Fruit fly (Drosophila melanogaster): ENCODE measurements around the gene CG2150.

DNA sequence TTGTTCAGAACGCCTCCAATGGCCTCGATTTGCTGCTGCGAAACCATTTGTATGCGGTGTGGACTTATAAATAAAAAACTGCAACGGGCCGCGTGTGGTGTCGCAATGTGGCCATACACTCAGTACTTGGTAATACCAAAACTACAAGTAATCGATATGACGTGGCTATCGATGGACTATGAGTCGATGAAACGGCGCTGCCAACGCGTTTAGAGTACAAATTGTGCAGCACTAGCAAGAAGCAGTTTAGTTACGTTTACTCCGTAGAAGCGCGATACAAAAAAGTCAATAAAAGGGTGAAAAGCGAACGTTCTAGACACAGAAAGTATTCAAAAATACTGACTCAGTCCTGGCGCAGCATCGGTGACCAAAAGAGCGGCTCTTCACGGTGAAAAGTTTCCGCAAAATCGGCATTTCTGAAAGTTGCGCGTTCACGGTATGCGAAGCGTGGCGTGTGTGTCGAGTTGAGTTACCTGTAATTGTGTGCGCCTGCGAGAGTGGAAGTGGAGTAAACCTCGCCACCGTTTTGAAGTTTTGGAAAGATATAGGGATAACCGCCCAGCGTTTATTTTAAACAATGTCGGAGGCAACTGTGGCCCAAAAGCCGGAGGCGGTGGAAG lies 17.0 kb downstream of the CG2150 start, which contains the start of the genes nero and CG1910:
- TF ChIP-seq rn (GFP tag; IDR thresholded peaks at IDR 0.05) (no peak), Snoo (tag; optimal IDR thresholded peaks at IDR 0.05) (no peak), CG14655 (GFP tag; optimal IDR thresholded peaks at IDR 0.05) (no peak), CG10348 (GFP tag; IDR thresholded peaks at IDR 0.05) (no peak), CG17806 (tag; optimal IDR thresholded peaks at IDR 0.05) (no peak), CG4496 (GFP tag; IDR thresholded peaks at IDR 0.05) (no peak), CG15710 (tag; optimal IDR thresholded peaks at IDR 0.05) (no peak), CG8159 (tag; optimal IDR thresholded peaks at IDR 0.05) (no peak), EcR (GFP tag; optimal IDR thresholded peaks at IDR 0.05) (no peak), Pif1A (GFP tag; optimal IDR thresholded peaks at IDR 0.05) (no peak), fd96Ca (GFP tag; IDR thresholded peaks at IDR 0.05) (no peak)
